Fruit fly (Drosophila melanogaster) whole organism, wandering third instar larva: ENCODE data around the gene Hph.
A peak's percentile ranks its signal among the peaks of the same experiment; 100 is the strongest.

ENCODE experiments used
- Abd-B ChIP-seq: fragments of >200 bp; optimal IDR thresholded peaks from 2 replicates; lab custom pipeline; 2017; ENCODE audit warnings: missing biosample characterization, missing genetic modification characterization
- CG32264 ChIP-seq: fragments of 200-800 bp; sonication (Bioruptor generic); optimal IDR thresholded peaks from 2 replicates; lab custom pipeline; 2016; ENCODE audit warnings: missing biosample characterization, missing genetic modification characterization
- CG9705 ChIP-seq: fragments of 200-800 bp; sonication (Bioruptor generic); optimal IDR thresholded peaks from 2 replicates; lab custom pipeline; 2018; ENCODE audit warnings: missing biosample characterization, mild to moderate bottlenecking, missing genetic modification characterization
- CrebA ChIP-seq: fragments of 200-800 bp; sonication (Bioruptor generic); optimal IDR thresholded peaks from 2 replicates; lab custom pipeline; 2016; ENCODE audit warnings: missing biosample characterization, mild to moderate bottlenecking, missing genetic modification characterization, borderline replicate concordance
- Dfd ChIP-seq: fragments of >200 bp; optimal IDR thresholded peaks from 2 replicates; lab custom pipeline; 2017; ENCODE audit warnings: missing biosample characterization, missing genetic modification characterization
- Dif ChIP-seq: fragments of 200-275, 200-300 bp; sonication (Bioruptor generic); optimal IDR thresholded peaks from 2 replicates; lab custom pipeline; 2018; ENCODE audit warnings: missing biosample characterization, missing genetic modification characterization; ENCODE audit not compliant: partially characterized antibody
- GATAd ChIP-seq: sonication (Bioruptor generic); optimal IDR thresholded peaks from 2 replicates; lab custom pipeline; 2016; ENCODE audit warnings: missing biosample characterization, missing genetic modification characterization
- HLH106 ChIP-seq: fragments of 200-800 bp; optimal IDR thresholded peaks from 3 replicates; lab custom pipeline; 2019; ENCODE audit warnings: missing biosample characterization, mild to moderate bottlenecking, missing genetic modification characterization, moderate library complexity
- Hnf4 ChIP-seq: fragments of 200-800 bp; sonication (Bioruptor generic); optimal IDR thresholded peaks from 2 replicates; lab custom pipeline; 2016; ENCODE audit warnings: missing biosample characterization, mild to moderate bottlenecking, missing genetic modification characterization
- Hr78 ChIP-seq: fragments of >200 bp; optimal IDR thresholded peaks from 2 replicates; lab custom pipeline; 2017; ENCODE audit warnings: missing biosample characterization, missing genetic modification characterization
- Hr83 ChIP-seq: fragments of 200-300 bp; sonication (Bioruptor generic); optimal IDR thresholded peaks from 2 replicates; lab custom pipeline; 2016; ENCODE audit warnings: missing biosample characterization, mild to moderate bottlenecking, missing genetic modification characterization, moderate library complexity; ENCODE audit not compliant: poor library complexity, severe bottlenecking
- Jra ChIP-seq: sonication (Bioruptor generic); optimal IDR thresholded peaks from 2 replicates; lab custom pipeline; 2016; ENCODE audit warnings: missing biosample characterization, missing genetic modification characterization
- Mio ChIP-seq: sonication (Bioruptor generic); optimal IDR thresholded peaks from 2 replicates; lab custom pipeline; 2016; ENCODE audit warnings: missing biosample characterization, missing genetic modification characterization
- Myc ChIP-seq: fragments of >200 bp; optimal IDR thresholded peaks from 2 replicates; lab custom pipeline; 2017
- N ChIP-seq: fragments of >200 bp; optimal IDR thresholded peaks from 2 replicates; lab custom pipeline; 2018; ENCODE audit warnings: missing biosample characterization, missing external identifiers, missing genetic modification characterization
- OdsH ChIP-seq: fragments of 200-800 bp; sonication (Bioruptor generic); optimal IDR thresholded peaks from 2 replicates; lab custom pipeline; 2016; ENCODE audit warnings: missing biosample characterization, mild to moderate bottlenecking, missing genetic modification characterization
- Rel ChIP-seq, 2 experiments: fragments of 200-800 bp; sonication (Bioruptor generic) in 1 of 2; optimal IDR thresholded peaks; 2 replicates in 1 of 2; 3 replicates in 1 of 2; lab custom pipeline; 2016 to 2019; ENCODE audit warnings: mild to moderate bottlenecking in 2 of 2, missing biosample characterization in 2 of 2, missing genetic modification characterization in 2 of 2, moderate library complexity in 1 of 2
- Sp1 ChIP-seq: fragments of 200-800 bp; sonication (Bioruptor generic); optimal IDR thresholded peaks from 3 replicates; lab custom pipeline; 2019; ENCODE audit warnings: missing biosample characterization, mild to moderate bottlenecking, missing genetic modification characterization, moderate library complexity
- Vsx2 ChIP-seq: fragments of 200-300, 225-300 bp; sonication (Bioruptor generic); optimal IDR thresholded peaks from 2 replicates; lab custom pipeline; 2018; ENCODE audit warnings: missing biosample characterization, missing genetic modification characterization; ENCODE audit not compliant: partially characterized antibody
- br ChIP-seq: fragments of 200-800 bp; sonication (Bioruptor generic); optimal IDR thresholded peaks from 2 replicates; lab custom pipeline; 2016; ENCODE audit warnings: missing biosample characterization, missing genetic modification characterization
- brk ChIP-seq: fragments of 200-800 bp; sonication (Bioruptor generic); optimal IDR thresholded peaks from 2 replicates; lab custom pipeline; 2016; ENCODE audit warnings: missing biosample characterization, mild to moderate bottlenecking, missing genetic modification characterization
- dl ChIP-seq, 2 experiments: fragments of 175-275, 200-275 bp in 1 of 2; fragments of 200-275 bp in 1 of 2; sonication (Bioruptor generic); optimal IDR thresholded peaks; lab custom pipeline; 2018; ENCODE audit warnings: mild to moderate bottlenecking in 2 of 2, missing biosample characterization in 2 of 2, missing genetic modification characterization in 2 of 2, moderate library complexity in 2 of 2; ENCODE audit not compliant: partially characterized antibody in 2 of 2, insufficient read depth in 1 of 2
- dmrt93B ChIP-seq: fragments of 200-800 bp; sonication (Bioruptor generic); optimal IDR thresholded peaks from 2 replicates; lab custom pipeline; 2018; ENCODE audit warnings: missing biosample characterization, mild to moderate bottlenecking, missing genetic modification characterization
- dsf ChIP-seq: sonication (Bioruptor generic); optimal IDR thresholded peaks from 2 replicates; lab custom pipeline; 2016; ENCODE audit warnings: missing biosample characterization, missing genetic modification characterization, borderline replicate concordance
- ey ChIP-seq: fragments of 200-800 bp; sonication (Bioruptor generic); optimal IDR thresholded peaks from 2 replicates; lab custom pipeline; 2016; ENCODE audit warnings: missing biosample characterization, missing genetic modification characterization
- foxo ChIP-seq, 2 experiments: fragments of 200-800 bp; sonication (Bioruptor generic); optimal IDR thresholded peaks; 2 replicates in 1 of 2; 3 replicates in 1 of 2; lab custom pipeline; 2016 to 2017; ENCODE audit warnings: missing biosample characterization in 2 of 2, missing genetic modification characterization in 2 of 2
- fru ChIP-seq: fragments of 200-800 bp; sonication (Bioruptor generic); optimal IDR thresholded peaks from 3 replicates; lab custom pipeline; 2016; ENCODE audit warnings: missing biosample characterization, mild to moderate bottlenecking, missing genetic modification characterization
- h ChIP-seq: fragments of 200-800 bp; sonication (Bioruptor generic); optimal IDR thresholded peaks from 3 replicates; lab custom pipeline; 2016; ENCODE audit warnings: missing biosample characterization, mild to moderate bottlenecking, missing genetic modification characterization
- jim ChIP-seq: fragments of 175-275, 200-325 bp; sonication (Bioruptor generic); optimal IDR thresholded peaks from 2 replicates; lab custom pipeline; 2016; ENCODE audit warnings: missing biosample characterization, mild to moderate bottlenecking, missing genetic modification characterization
- lola ChIP-seq: fragments of >200 bp; optimal IDR thresholded peaks from 2 replicates; lab custom pipeline; 2017; ENCODE audit warnings: missing biosample characterization, missing genetic modification characterization
- pan ChIP-seq: fragments of >200 bp; optimal IDR thresholded peaks from 2 replicates; lab custom pipeline; 2017
- psq ChIP-seq: fragments of 200-800 bp; sonication (Bioruptor generic); optimal IDR thresholded peaks from 3 replicates; lab custom pipeline; 2017; ENCODE audit warnings: missing biosample characterization, mild to moderate bottlenecking, missing genetic modification characterization, moderate library complexity
- rgr ChIP-seq: fragments of 200-800 bp; sonication (Bioruptor generic); optimal IDR thresholded peaks from 3 replicates; lab custom pipeline; 2016; ENCODE audit warnings: missing biosample characterization, mild to moderate bottlenecking, missing genetic modification characterization
- sage ChIP-seq: fragments of 200-800 bp; sonication (Bioruptor generic); optimal IDR thresholded peaks from 2 replicates; lab custom pipeline; 2016; ENCODE audit warnings: missing biosample characterization, mild to moderate bottlenecking, missing genetic modification characterization
- sv ChIP-seq: fragments of 200-800 bp; sonication (Bioruptor generic); optimal IDR thresholded peaks from 3 replicates; lab custom pipeline; 2016; ENCODE audit warnings: missing biosample characterization, missing genetic modification characterization
- tai ChIP-seq: sonication (Bioruptor generic); optimal IDR thresholded peaks from 2 replicates; lab custom pipeline; 2016; ENCODE audit warnings: missing biosample characterization, missing genetic modification characterization
- usp ChIP-seq: fragments of >200 bp; optimal IDR thresholded peaks from 2 replicates; lab custom pipeline; 2017; ENCODE audit warnings: missing biosample characterization, missing genetic modification characterization
- woc ChIP-seq: sonication (Bioruptor generic); optimal IDR thresholded peaks from 2 replicates; lab custom pipeline; 2016; ENCODE audit warnings: missing biosample characterization, mild to moderate bottlenecking, missing genetic modification characterization

Hph gene

DNA sequence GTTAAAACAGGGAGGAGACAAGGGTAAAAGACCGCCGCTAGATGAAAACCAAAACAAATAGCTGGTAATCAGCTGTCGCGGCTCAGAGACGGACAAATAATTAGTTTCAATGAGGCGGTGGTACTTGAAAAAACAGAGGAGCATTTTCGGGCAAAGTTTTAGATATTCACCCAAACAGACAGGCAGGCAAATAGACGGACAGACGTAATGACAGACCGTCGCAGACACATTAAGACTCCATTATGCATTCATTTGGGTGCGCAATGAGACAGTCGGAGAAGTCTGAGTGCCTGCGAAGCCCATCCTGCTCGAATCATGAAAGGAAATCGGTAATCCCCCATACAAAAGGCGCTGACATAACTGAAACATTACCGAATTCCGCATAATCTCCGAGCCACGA, 45.4 kb upstream of the Hph start:
- TF ChIP-seq dl (GFP tag; optimal IDR thresholded peaks at IDR 0.05; lab: Kevin White, UChicago; ENCODE audit: insufficient read depth in 1 of 2, partially characterized antibody in 2 of 2) (no peak), dsf (GFP tag; lab: Kevin White, UChicago) (no peak), OdsH (GFP tag; lab: Kevin White, UChicago) (no peak), pan (lab: Kevin White, UChicago) (no peak), Jra (no peak)
- TF ChIP-seq, all 38 proteins: peak for 0

DNA sequence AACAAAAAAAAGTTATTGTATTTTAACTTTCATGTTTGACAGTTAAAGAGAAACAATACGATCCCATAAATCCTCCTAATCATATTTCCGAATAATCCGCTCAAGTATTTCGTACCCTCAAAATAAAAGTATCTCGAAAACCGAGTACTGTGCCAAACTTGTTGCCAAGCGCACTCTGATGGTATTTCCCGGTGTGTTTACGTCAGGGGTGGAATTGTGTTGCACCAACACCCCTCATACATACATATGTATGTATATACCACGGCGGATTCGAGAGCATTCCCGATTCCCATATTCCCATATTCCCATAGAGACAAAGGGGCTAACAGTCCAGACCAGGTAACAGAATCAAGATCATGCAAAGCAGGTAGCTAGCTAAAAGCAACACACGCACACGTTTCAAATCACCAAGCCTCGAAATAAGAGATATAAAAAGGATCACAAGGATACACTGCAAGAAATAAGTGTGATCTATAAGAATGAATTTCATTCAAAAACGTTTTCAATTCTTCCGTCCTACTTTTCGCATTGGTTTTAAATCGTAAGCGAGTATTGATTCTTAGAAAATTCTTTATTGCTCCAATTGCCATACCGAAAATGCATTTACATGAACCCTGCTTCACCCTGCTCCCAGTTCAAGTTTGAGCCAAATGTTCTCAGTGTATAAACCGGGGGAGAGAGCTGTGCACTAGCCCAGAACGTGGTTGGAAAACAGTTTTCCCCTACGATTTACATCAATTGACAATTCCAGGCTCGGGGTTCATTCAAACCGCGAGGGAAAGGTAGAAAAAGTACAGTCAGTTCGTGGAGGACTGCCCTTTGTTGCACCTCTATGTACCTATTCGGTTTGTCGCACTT, 44.7 kb upstream of the Hph start:
- TF ChIP-seq ey (GFP tag; lab: Kevin White, UChicago) (peak; percentile 14), Hr83 (GFP tag; lab: Kevin White, UChicago) (no peak), HLH106 (tag; lab: Kevin White, UChicago) (no peak), jim (GFP tag; lab: Kevin White, UChicago) (no peak), CG9705 (no peak), OdsH (GFP tag; lab: Kevin White, UChicago) (peak; percentile 19), brk (GFP tag; lab: Kevin White, UChicago) (no peak), foxo (GFP tag; optimal IDR thresholded peaks at IDR 0.05; lab: Kevin White, UChicago) (peak in 1 of 2 experiments; percentile 66), sv (GFP tag; lab: Kevin White, UChicago) (peak; percentile 50), dl (GFP tag; optimal IDR thresholded peaks at IDR 0.05; lab: Kevin White, UChicago; ENCODE audit: insufficient read depth in 1 of 2, partially characterized antibody in 2 of 2) (no peak), Sp1 (peak; percentile 16), GATAd (GFP tag; lab: Kevin White, UChicago) (no peak), dsf (GFP tag; lab: Kevin White, UChicago) (no peak), usp (GFP tag; lab: Kevin White, UChicago) (no peak), Dif (GFP tag; lab: Kevin White, UChicago) (no peak), Jra (no peak), CrebA (no peak), Hr78 (GFP tag; lab: Kevin White, UChicago) (no peak), CG32264 (no peak), dmrt93B (GFP tag; lab: Kevin White, UChicago) (no peak), Mio (GFP tag; lab: Kevin White, UChicago) (no peak), pan (lab: Kevin White, UChicago) (no peak), Vsx2 (no peak), lola (GFP tag; lab: Kevin White, UChicago) (no peak), Rel (GFP tag; optimal IDR thresholded peaks at IDR 0.05; lab: Kevin White, UChicago) (no peak), Rel (tag; optimal IDR thresholded peaks at IDR 0.05; lab: Kevin White, UChicago) (no peak), tai (GFP tag; lab: Kevin White, UChicago) (no peak), fru (peak; percentile 48), Hnf4 (no peak), br (GFP tag; lab: Kevin White, UChicago) (no peak), sage (GFP tag; lab: Kevin White, UChicago) (no peak), Abd-B (GFP tag; lab: Kevin White, UChicago) (no peak), Dfd (GFP tag; lab: Kevin White, UChicago) (no peak), rgr (no peak), psq (GFP tag; lab: Kevin White, UChicago) (no peak), N (GFP tag; lab: Kevin White, UChicago) (no peak), woc (GFP tag; lab: Kevin White, UChicago) (no peak), h (GFP tag; lab: Kevin White, UChicago) (peak; percentile 34), Myc (lab: Kevin White, UChicago) (no peak)
